Worm (Caenorhabditis elegans) whole organism, mixed stage, embryonic: ENCODE results near the gene acs-7.

ENCODE experiments used
- M03D4.4 ChIP-seq: sonication (generic microtip); optimal IDR thresholded peaks from 2 replicates; lab custom pipeline; 2017; ENCODE audit warnings: mild to moderate bottlenecking, missing genetic modification characterization, missing compliant biosample characterization
- bed-3 ChIP-seq: fragments of 200-800 bp; sonication (Bioruptor generic); optimal IDR thresholded peaks from 3 replicates; lab custom pipeline; 2018; ENCODE audit warnings: mild to moderate bottlenecking, missing genetic modification characterization, moderate library complexity, missing compliant biosample characterization
- blmp-1 ChIP-seq: fragments of 150-350 bp; optimal IDR thresholded peaks from 2 replicates; lab custom pipeline; 2014; ENCODE audit warnings: missing biosample characterization, missing genetic modification characterization
- ceh-39 ChIP-seq: fragments of 150-350 bp; optimal IDR thresholded peaks from 2 replicates; lab custom pipeline; 2014; ENCODE audit warnings: missing biosample characterization, missing genetic modification characterization
- ceh-43 ChIP-seq: fragments of 200-800 bp; sonication (Bioruptor generic); optimal IDR thresholded peaks from 2 replicates; lab custom pipeline; 2018; ENCODE audit warnings: mild to moderate bottlenecking, missing genetic modification characterization, moderate library complexity, missing compliant biosample characterization
- ces-1 ChIP-seq: fragments of 150-350 bp; optimal IDR thresholded peaks from 2 replicates; lab custom pipeline; 2014; ENCODE audit warnings: missing biosample characterization, missing genetic modification reagents, missing genetic modification characterization
- cnd-1 ChIP-seq: fragments of 200-800 bp; sonication (Bioruptor generic); optimal IDR thresholded peaks from 2 replicates; lab custom pipeline; 2018; ENCODE audit warnings: mild to moderate bottlenecking, missing genetic modification characterization, missing compliant biosample characterization
- drap-1 ChIP-seq: fragments of 200-800 bp; sonication (Bioruptor generic); optimal IDR thresholded peaks from 3 replicates; lab custom pipeline; 2018; ENCODE audit warnings: mild to moderate bottlenecking, missing genetic modification characterization, missing compliant biosample characterization
- elt-1 ChIP-seq: sonication (generic microtip); optimal IDR thresholded peaks from 2 replicates; lab custom pipeline; 2017; ENCODE audit warnings: missing genetic modification characterization, mild to moderate bottlenecking, missing compliant biosample characterization, antibody characterized with exemption, moderate library complexity, borderline replicate concordance; ENCODE audit not compliant: insufficient read depth
- elt-3 ChIP-seq: fragments of 150-350 bp; optimal IDR thresholded peaks from 2 replicates; lab custom pipeline; 2014; ENCODE audit warnings: missing biosample characterization, missing genetic modification characterization
- flh-1 ChIP-seq: fragments of 200-800 bp; sonication (Bioruptor generic); optimal IDR thresholded peaks from 2 replicates; lab custom pipeline; 2018; ENCODE audit warnings: mild to moderate bottlenecking, missing genetic modification characterization, moderate library complexity, missing compliant biosample characterization
- ham-2 ChIP-seq: fragments of 200-800 bp; sonication (Bioruptor generic); optimal IDR thresholded peaks from 2 replicates; lab custom pipeline; 2018; ENCODE audit warnings: mild to moderate bottlenecking, missing genetic modification characterization, missing compliant biosample characterization
- hlh-1 ChIP-seq: fragments of 150-350 bp; optimal IDR thresholded peaks from 2 replicates; lab custom pipeline; 2014; ENCODE audit warnings: missing biosample characterization, missing genetic modification reagents, missing genetic modification characterization
- lin-13 ChIP-seq: fragments of 150-350 bp; optimal IDR thresholded peaks from 2 replicates; lab custom pipeline; 2014; ENCODE audit warnings: missing biosample characterization, missing genetic modification characterization
- lin-32 ChIP-seq: fragments of 200-800 bp; sonication (Bioruptor generic); optimal IDR thresholded peaks from 2 replicates; lab custom pipeline; 2018; ENCODE audit warnings: mild to moderate bottlenecking, missing genetic modification characterization, missing compliant biosample characterization
- lsy-2 ChIP-seq: fragments of 150-350 bp; optimal IDR thresholded peaks from 2 replicates; lab custom pipeline; 2014; ENCODE audit warnings: missing biosample characterization, missing genetic modification characterization
- mab-5 ChIP-seq: fragments of 150-350 bp; optimal IDR thresholded peaks from 2 replicates; lab custom pipeline; 2014; ENCODE audit warnings: missing biosample characterization, missing genetic modification characterization
- mep-1 ChIP-seq: fragments of 150-350 bp; optimal IDR thresholded peaks from 2 replicates; lab custom pipeline; 2017; ENCODE audit warnings: missing biosample characterization, missing genetic modification reagents, missing genetic modification characterization, inconsistent platforms
- mls-2 ChIP-seq: sonication (generic microtip); optimal IDR thresholded peaks from 2 replicates; lab custom pipeline; 2016; ENCODE audit warnings: mild to moderate bottlenecking, missing genetic modification characterization, moderate library complexity, missing compliant biosample characterization
- nhr-12 ChIP-seq: fragments of 150-350 bp; optimal IDR thresholded peaks from 2 replicates; lab custom pipeline; 2014; ENCODE audit warnings: missing biosample characterization, missing genetic modification characterization
- nhr-2 ChIP-seq: fragments of 150-350 bp; optimal IDR thresholded peaks from 2 replicates; lab custom pipeline; 2014; ENCODE audit warnings: missing biosample characterization, missing genetic modification characterization
- nhr-237 ChIP-seq: fragments of 150-350 bp; optimal IDR thresholded peaks from 2 replicates; lab custom pipeline; 2014; ENCODE audit warnings: missing biosample characterization, missing genetic modification characterization
- nhr-28 ChIP-seq: fragments of 150-350 bp; optimal IDR thresholded peaks from 2 replicates; lab custom pipeline; 2014; ENCODE audit warnings: missing biosample characterization, missing genetic modification characterization
- nhr-76 ChIP-seq: sonication (generic microtip); optimal IDR thresholded peaks from 2 replicates; lab custom pipeline; 2017; ENCODE audit warnings: missing biosample characterization, missing genetic modification characterization
- pha-4 ChIP-seq: fragments of 150-350 bp; optimal IDR thresholded peaks from 2 replicates; lab custom pipeline; 2018; ENCODE audit warnings: missing biosample characterization, missing genetic modification reagents, missing genetic modification characterization
- sem-2 ChIP-seq: fragments of 200-800 bp; sonication (Bioruptor generic); optimal IDR thresholded peaks from 2 replicates; lab custom pipeline; 2018; ENCODE audit warnings: mild to moderate bottlenecking, missing genetic modification characterization, missing compliant biosample characterization
- snpc-4 ChIP-seq: fragments of 150-350 bp; optimal IDR thresholded peaks from 2 replicates; lab custom pipeline; 2014; ENCODE audit warnings: missing biosample characterization, missing genetic modification characterization
- sptf-1 ChIP-seq: sonication (generic microtip); optimal IDR thresholded peaks from 2 replicates; lab custom pipeline; 2017; ENCODE audit warnings: mild to moderate bottlenecking, missing genetic modification characterization, moderate library complexity, missing compliant biosample characterization
- tbx-8 ChIP-seq: fragments of 200-800 bp; sonication (Bioruptor generic); optimal IDR thresholded peaks from 2 replicates; lab custom pipeline; 2018; ENCODE audit warnings: mild to moderate bottlenecking, missing genetic modification characterization, moderate library complexity, missing compliant biosample characterization
- unc-120 ChIP-seq: sonication (generic microtip); optimal IDR thresholded peaks from 2 replicates; lab custom pipeline; 2017; ENCODE audit warnings: missing genetic modification characterization, missing compliant biosample characterization; ENCODE audit not compliant: poor library complexity, severe bottlenecking
- unc-39 ChIP-seq: fragments of 150-350 bp; optimal IDR thresholded peaks from 2 replicates; lab custom pipeline; 2014; ENCODE audit warnings: missing biosample characterization, missing genetic modification characterization
- unc-62 ChIP-seq: fragments of 150-350 bp; optimal IDR thresholded peaks from 2 replicates; lab custom pipeline; 2014; ENCODE audit warnings: missing biosample characterization, missing genetic modification reagents, missing genetic modification characterization
- ztf-11 ChIP-seq: fragments of 150-350 bp; optimal IDR thresholded peaks from 2 replicates; lab custom pipeline; 2014; ENCODE audit warnings: missing biosample characterization, missing genetic modification characterization

The acs-7 gene

DNA sequence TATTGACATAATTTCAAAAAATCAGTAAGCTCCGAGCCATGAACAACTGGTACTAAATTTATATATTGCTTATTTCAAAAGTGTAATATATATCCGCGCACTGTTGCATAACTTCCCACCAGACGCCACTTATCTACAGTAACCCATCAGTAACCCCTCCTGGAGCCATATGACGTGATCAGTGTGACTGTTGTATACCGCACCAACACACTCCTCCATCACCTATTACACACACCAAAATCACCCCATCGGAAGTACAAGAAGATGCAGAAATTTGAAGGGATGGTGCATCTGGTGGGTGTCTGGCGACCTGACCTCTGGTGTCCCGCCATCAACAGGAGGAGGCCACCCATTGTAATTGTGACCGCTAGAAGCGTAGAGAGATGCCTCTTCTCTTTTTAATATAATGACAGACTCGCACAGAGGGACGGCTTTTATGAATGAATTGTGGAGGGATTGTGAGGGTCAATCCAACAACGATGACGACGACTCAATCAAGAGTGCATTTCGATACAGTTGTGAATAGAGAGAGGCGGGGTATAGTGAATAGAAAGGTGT, 28.9 kb upstream of the acs-7 start:
- TF ChIP-seq M03D4.4 (tag; lab: Kevin White, UChicago) (peak; percentile 56), snpc-4 (tag; lab: Kevin White, UChicago) (no peak), sptf-1 (tag; lab: Kevin White, UChicago) (peak; percentile 24), tbx-8 (GFP tag; lab: Kevin White, UChicago) (peak; percentile 61), nhr-28 (tag; lab: Kevin White, UChicago) (no peak), ces-1 (GFP tag; lab: Kevin White, UChicago) (no peak), lin-13 (tag; lab: Kevin White, UChicago) (peak; percentile 3), lin-32 (GFP tag; lab: Kevin White, UChicago) (peak; percentile 32), hlh-1 (tag; lab: Kevin White, UChicago) (peak; percentile 96), nhr-2 (tag; lab: Kevin White, UChicago) (peak; percentile 90), unc-62 (GFP tag; lab: Kevin White, UChicago) (peak; percentile 59), lsy-2 (tag; lab: Kevin White, UChicago) (no peak), pha-4 (tag; lab: Kevin White, UChicago) (no peak), cnd-1 (peak; percentile 67), mls-2 (tag; lab: Kevin White, UChicago) (peak; percentile 49)

DNA sequence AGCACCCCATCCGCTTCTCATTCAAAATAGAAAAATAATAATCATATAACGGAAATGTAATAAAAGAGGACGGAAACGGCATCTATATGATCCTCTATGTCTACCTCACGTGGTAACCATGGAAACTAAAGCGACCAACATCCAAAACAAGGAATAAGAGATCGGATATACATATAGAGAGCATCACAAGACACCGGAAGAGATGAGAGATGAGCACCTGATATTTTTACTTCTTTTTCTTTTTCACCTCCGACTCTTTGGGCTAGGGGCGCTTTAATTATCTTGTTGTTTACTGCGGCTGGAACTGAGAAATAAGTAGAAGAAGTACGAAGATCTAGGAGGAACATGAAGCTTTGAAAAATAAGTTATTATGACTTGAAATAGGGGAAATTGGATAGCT, 28.0 kb upstream of the acs-7 start:
- TF ChIP-seq nhr-2 (tag; lab: Kevin White, UChicago) (no peak), unc-120 (tag; lab: Kevin White, UChicago) (peak; percentile 24), unc-62 (GFP tag; lab: Kevin White, UChicago) (no peak), nhr-76 (no peak), ces-1 (GFP tag; lab: Kevin White, UChicago) (peak; percentile 6)

ce11 chrII:9264689-9265278, 27.0 kb upstream of the acs-7 start:
- TF ChIP-seq ham-2 (GFP tag; lab: Kevin White, UChicago) (no peak), lin-32 (GFP tag; lab: Kevin White, UChicago) (peak; percentile 70), unc-39 (tag; lab: Kevin White, UChicago) (no peak), ceh-43 (no peak), cnd-1 (peak; percentile 39), drap-1 (no peak), ceh-39 (tag; lab: Kevin White, UChicago) (no peak), hlh-1 (tag; lab: Kevin White, UChicago) (peak; percentile 79), elt-1 (tag; lab: Kevin White, UChicago) (no peak), elt-3 (tag; lab: Kevin White, UChicago) (no peak), nhr-28 (tag; lab: Kevin White, UChicago) (no peak), mep-1 (tag; lab: Kevin White, UChicago) (no peak), ztf-11 (tag; lab: Kevin White, UChicago) (no peak), ces-1 (GFP tag; lab: Kevin White, UChicago) (peak; percentile 16), mab-5 (peak; percentile 90), lsy-2 (tag; lab: Kevin White, UChicago) (no peak), nhr-12 (tag; lab: Kevin White, UChicago) (no peak), bed-3 (GFP tag; lab: Kevin White, UChicago) (no peak), sptf-1 (tag; lab: Kevin White, UChicago) (no peak), nhr-76 (no peak), M03D4.4 (tag; lab: Kevin White, UChicago) (no peak), tbx-8 (GFP tag; lab: Kevin White, UChicago) (no peak), flh-1 (GFP tag; lab: Kevin White, UChicago) (no peak), unc-120 (tag; lab: Kevin White, UChicago) (peak; percentile 66), mls-2 (tag; lab: Kevin White, UChicago) (no peak), snpc-4 (tag; lab: Kevin White, UChicago) (no peak), sem-2 (GFP tag; lab: Kevin White, UChicago) (no peak), unc-62 (GFP tag; lab: Kevin White, UChicago) (peak; percentile 86), nhr-2 (tag; lab: Kevin White, UChicago) (no peak), nhr-237 (tag; lab: Kevin White, UChicago) (no peak), blmp-1 (no peak)
